Worm (Caenorhabditis elegans): ENCODE measurements around the gene C13A2.4.
"Not testable (repeated sequence)": the region's sequence is repeated elsewhere in the genome, so short reads cannot be mapped to it uniquely, and the experiment has no call there.

- not testable (repeated sequence) for TF ChIP-seq fkh-10 (GFP tag; optimal IDR thresholded peaks at IDR 0.05); lin-13 (GFP tag; optimal IDR thresholded peaks at IDR 0.05); efl-1 (optimal IDR thresholded peaks at IDR 0.05); efl-1 (GFP tag; optimal IDR thresholded peaks at IDR 0.05 in 1 of 2); ztf-11 (tag; optimal IDR thresholded peaks at IDR 0.05); C34B4.2 (tag; optimal IDR thresholded peaks at IDR 0.05); skn-1 (tag; optimal IDR thresholded peaks at IDR 0.05); pqm-1 (tag; optimal IDR thresholded peaks at IDR 0.05); nhr-11 (tag; optimal IDR thresholded peaks at IDR 0.05); grh-1 (GFP tag; IDR thresholded peaks at IDR 0.05); tbx-2 (tag; optimal IDR thresholded peaks at IDR 0.05)
Observed at ce11 chrV:7304506-7304905, 25.3 kb downstream of the C13A2.4 start, which contains the start of gene F07G11.2.

Measured in whole organism, L1 larva.